Worm (Caenorhabditis elegans): ENCODE data around the gene C49C3.21.

Gene C49C3.21

DNA sequence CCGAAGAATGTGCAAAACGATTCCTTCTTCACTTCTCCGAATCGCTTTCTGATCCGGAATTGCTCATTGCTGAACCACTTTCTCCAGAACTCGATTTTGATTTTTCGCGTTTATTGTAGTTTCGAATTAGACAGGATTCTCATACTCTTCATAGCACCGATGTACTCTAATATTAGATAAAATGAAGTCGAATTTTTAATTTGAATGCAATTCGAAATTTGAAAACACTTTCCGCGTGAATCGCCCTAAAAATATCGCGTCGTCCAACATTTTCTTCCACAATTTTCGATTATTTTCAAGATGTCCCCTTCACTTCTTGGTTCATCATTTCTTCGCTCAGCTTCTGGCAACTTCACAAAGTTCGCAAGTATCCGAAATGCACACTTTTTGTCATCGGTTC is 39.3 kb downstream of the C49C3.21 start, which contains the start of gene C30H6.8:
TSS of gene C30H6.8 (plus strand) at position 301 of the 400 bp plus-strand sequence.
- TF ChIP-seq him-1 (tag; optimal IDR thresholded peaks at IDR 0.05): no peak
- TF ChIP-seq dao-5 (tag; optimal IDR thresholded peaks at IDR 0.05): no peak
- TF ChIP-seq W03F9.2 (tag; optimal IDR thresholded peaks at IDR 0.05): no peak

DNA sequence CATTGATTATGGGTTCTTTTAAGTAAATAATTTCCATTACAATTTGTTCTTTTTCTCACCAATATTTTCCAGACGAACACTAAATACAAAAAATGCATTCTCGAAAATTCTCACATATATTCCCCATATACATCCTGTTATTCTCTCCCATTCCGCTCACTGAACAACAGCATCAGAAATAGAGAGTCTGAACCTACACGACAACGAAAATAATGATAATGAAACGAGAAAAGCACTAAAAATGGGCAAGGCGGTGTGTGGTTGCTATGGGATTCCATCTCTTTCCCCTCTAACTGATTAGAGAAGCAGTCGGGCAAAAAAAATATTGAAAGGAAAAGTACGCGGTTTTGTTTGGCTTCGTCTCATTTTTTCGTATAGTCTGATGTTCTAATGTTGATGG is 40.3 kb downstream of the C49C3.21 start, which contains the start of gene C30H6.12:
TSS of gene C30H6.12 (plus strand) at position 301 of the 400 bp plus-strand sequence.
- TF ChIP-seq dao-5 (tag; optimal IDR thresholded peaks at IDR 0.05): no peak
- TF ChIP-seq him-1 (tag; optimal IDR thresholded peaks at IDR 0.05): no peak
- TF ChIP-seq W03F9.2 (tag; optimal IDR thresholded peaks at IDR 0.05): no peak

DNA sequence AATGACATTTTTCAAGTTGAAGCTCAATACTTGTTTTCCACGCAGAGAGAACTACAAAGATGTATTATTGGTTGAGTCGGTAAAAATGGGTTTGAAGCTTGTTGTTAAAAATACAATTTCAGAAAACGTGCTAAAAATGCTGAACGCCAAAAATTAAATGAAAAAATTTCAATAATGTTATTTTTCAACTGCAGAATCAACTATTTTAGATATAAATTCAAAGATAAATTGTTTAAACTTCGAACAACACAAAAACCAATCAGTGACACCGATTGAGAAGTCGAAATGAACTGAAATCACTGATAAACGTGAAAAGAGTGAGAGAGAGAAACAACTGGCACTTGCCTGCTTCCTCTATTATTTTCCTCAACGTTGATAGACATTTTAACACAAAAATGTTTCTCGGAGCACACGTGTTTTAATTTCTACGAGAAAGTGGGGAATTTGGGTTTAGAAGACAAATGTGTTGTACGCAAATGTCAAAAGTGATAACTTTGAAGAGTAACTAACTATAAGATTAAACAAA is 44.7 kb downstream of the C49C3.21 start, which contains the start of gene T02D1.8:
TSS of gene T02D1.8 (minus strand) at position 51 of the 526 bp plus-strand sequence.
- TF ChIP-seq W03F9.2 (tag; optimal IDR thresholded peaks at IDR 0.05) (no peak), dao-5 (tag; optimal IDR thresholded peaks at IDR 0.05) (no peak), him-1 (tag; optimal IDR thresholded peaks at IDR 0.05) (no peak)
